Worm (Caenorhabditis elegans) whole organism, L1 larva: Measurements from ENCODE around the gene R10E12.2.

Experiments
- blmp-1 ChIP-seq: fragments of 150-350 bp; optimal IDR thresholded peaks from 2 replicates; lab custom pipeline; 2014; ENCODE audit warnings: missing biosample characterization, missing genetic modification characterization
- dpl-1 ChIP-seq, 3 experiments: fragments of 150-350 bp in 2 of 3; sonication (generic microtip) in 1 of 3; optimal IDR thresholded peaks; 2 replicates each; lab custom pipeline; 2014 to 2017; ENCODE audit warnings: missing biosample characterization in 3 of 3, missing genetic modification characterization in 3 of 3, missing genetic modification reagents in 3 of 3
- jun-1 ChIP-seq: fragments of 150-350 bp; optimal IDR thresholded peaks from 2 replicates; lab custom pipeline; 2014; ENCODE audit warnings: missing biosample characterization, missing genetic modification reagents, missing genetic modification characterization
- lin-39 ChIP-seq: fragments of 150-350 bp; optimal IDR thresholded peaks from 2 replicates; lab custom pipeline; 2014; ENCODE audit warnings: missing biosample characterization, missing genetic modification reagents, missing genetic modification characterization
- lsy-2 ChIP-seq, 2 experiments: fragments of 150-350 bp; optimal IDR thresholded peaks; 2 replicates each; lab custom pipeline; 2014; ENCODE audit warnings: missing biosample characterization in 2 of 2, missing genetic modification characterization in 2 of 2
- mab-9 ChIP-seq: fragments of 200-800 bp; sonication (Bioruptor generic); IDR thresholded peaks from 2 replicates; pipeline ENCODE4 v1.3.6; 2022; ENCODE audit warnings: missing genetic modification reagents, missing genetic modification characterization, missing compliant biosample characterization
- nhr-76 ChIP-seq: sonication (generic microtip); optimal IDR thresholded peaks from 2 replicates; lab custom pipeline; 2017; ENCODE audit warnings: missing biosample characterization, missing genetic modification characterization
- unc-62 ChIP-seq: fragments of 150-350 bp; optimal IDR thresholded peaks from 2 replicates; lab custom pipeline; 2014; ENCODE audit warnings: missing biosample characterization, missing genetic modification reagents, missing genetic modification characterization
- unc-86 ChIP-seq: sonication (generic microtip); optimal IDR thresholded peaks from 2 replicates; lab custom pipeline; 2016; ENCODE audit warnings: missing genetic modification characterization, missing compliant biosample characterization
- ztf-11 ChIP-seq, 2 experiments: sonication (generic microtip); optimal IDR thresholded peaks; 2 replicates each; lab custom pipeline; 2016 to 2017; ENCODE audit warnings: missing genetic modification characterization in 2 of 2, missing biosample characterization in 1 of 2, missing compliant biosample characterization in 1 of 2

- no peak for TF ChIP-seq ztf-11 (tag; optimal IDR thresholded peaks at IDR 0.05; lab: Kevin White, UChicago)
- TF ChIP-seq unc-86 = no peak
- no peak for TF ChIP-seq lsy-2 (tag; optimal IDR thresholded peaks at IDR 0.05; lab: Kevin White, UChicago)
- no peak for TF ChIP-seq mab-9
- TF ChIP-seq unc-62 (GFP tag; lab: Kevin White, UChicago) = no peak
- no peak for TF ChIP-seq jun-1 (tag; lab: Kevin White, UChicago)
- TF ChIP-seq nhr-76 (tag; lab: Kevin White, UChicago) = no peak
- TF ChIP-seq lin-39 = no peak
- no peak for TF ChIP-seq dpl-1 (GFP tag; optimal IDR thresholded peaks at IDR 0.05; lab: Kevin White, UChicago)
- no peak for TF ChIP-seq blmp-1 (tag; lab: Kevin White, UChicago)
These were observed 8.5 kb upstream of the R10E12.2 start for ce11 chrIII:9982119-9982642.
